Fruit fly (Drosophila melanogaster): ENCODE measurements around the gene CG5681.

The CG5681 gene

DNA sequence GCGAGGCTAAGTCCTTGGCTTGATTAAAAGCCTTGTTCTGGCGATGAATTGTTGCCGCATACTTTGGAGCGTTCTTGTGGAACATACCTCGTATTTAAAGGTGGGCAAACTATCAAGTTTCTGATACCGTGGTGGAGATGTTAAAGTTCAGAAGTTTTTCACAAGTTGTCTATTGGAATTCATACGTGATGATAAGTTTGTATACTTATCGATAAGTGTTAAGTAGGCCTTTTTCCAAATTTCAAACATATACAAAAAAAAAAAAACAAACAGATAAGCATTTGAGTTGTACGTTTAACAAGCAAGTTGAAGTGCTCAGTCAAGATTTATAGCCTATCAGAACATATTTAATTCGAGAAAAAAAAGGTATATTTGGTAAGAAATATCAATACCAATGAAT is at the start of gene CG5681:
CG5681 (plus strand) TSS at position 301 of the 400 bp plus-strand sequence.
- no peak for TF ChIP-seq CTCF (optimal IDR thresholded peaks at IDR 0.05)

dm6 chr2L:17953281-17953680 is 32.9 kb upstream of the CG5681 start:
- peak; percentile 67 to 74 for TF ChIP-seq CTCF (optimal IDR thresholded peaks at IDR 0.05)

DNA sequence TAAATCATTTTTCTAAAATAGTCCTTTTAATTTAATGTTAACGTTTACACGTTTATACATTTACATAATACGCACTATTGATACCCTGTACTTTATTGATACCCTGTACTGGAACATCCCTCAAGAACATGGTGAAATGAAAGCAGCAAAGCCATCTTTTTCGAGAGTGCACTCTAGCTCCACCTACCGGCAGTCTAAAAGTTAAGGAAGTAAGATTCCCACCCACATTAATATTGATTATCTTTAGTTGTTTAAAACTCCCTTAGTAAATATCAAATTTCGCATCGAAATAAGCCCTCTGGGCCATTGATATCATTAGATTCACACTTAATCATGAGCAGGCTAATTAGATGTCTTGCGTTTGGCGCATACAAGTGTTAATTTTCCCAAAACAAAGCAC is 27.9 kb upstream of the CG5681 start:
- TF ChIP-seq CG8478 (optimal IDR thresholded peaks at IDR 0.05) (no peak), CTCF (optimal IDR thresholded peaks at IDR 0.05) (peak; percentile 54 to 75)

dm6 chr2L:17960214-17960613 is 26.0 kb upstream of the CG5681 start:
- TF ChIP-seq CTCF (optimal IDR thresholded peaks at IDR 0.05) = peak; percentile 85 to 88
- TF ChIP-seq CG8478 (optimal IDR thresholded peaks at IDR 0.05) = no peak

- TF ChIP-seq CG8478 (optimal IDR thresholded peaks at IDR 0.05) (no peak), CTCF (optimal IDR thresholded peaks at IDR 0.05) (peak; percentile 72 to 81)
Observed at dm6 chr2L:17963071-17963567, 23.1 kb upstream of the CG5681 start, which contains the start of gene CG5674. TSS of gene CG5674 (plus strand) at chr2L:17963379.

dm6 chr2L:17963710-17964109 is 22.5 kb upstream of the CG5681 start:
- TF ChIP-seq CG8478 (optimal IDR thresholded peaks at IDR 0.05) = no peak
- peak; percentile 34 to 51 for TF ChIP-seq CTCF (optimal IDR thresholded peaks at IDR 0.05)

- TF ChIP-seq CG8478 (optimal IDR thresholded peaks at IDR 0.05) (no peak), CTCF (optimal IDR thresholded peaks at IDR 0.05) (no peak)
Observed at dm6 chr2L:17972999-17973398, 13.2 kb upstream of the CG5681 start.

DNA sequence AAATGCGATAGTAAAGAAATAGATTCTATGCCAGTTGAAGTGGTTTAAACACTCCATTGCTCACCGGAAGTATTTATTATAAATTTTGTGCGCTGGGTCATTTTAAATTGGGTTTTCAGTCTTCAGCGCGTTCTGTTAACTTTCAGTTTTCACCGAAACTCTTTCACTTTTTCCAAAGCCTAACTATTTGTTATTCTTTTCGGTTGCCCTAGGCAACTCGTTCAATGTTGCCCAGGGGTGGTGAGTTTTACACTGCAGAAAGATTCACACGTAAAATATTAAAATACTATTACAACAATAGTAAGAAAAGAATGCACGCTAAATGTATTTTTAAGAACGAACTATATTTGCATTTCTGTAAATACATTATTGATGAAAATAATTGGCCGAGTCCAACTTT is 3.8 kb upstream of the CG5681 start, which contains the start of gene btv:
btv (minus strand) TSS at position 101 of the 400 bp plus-strand sequence.
- TF ChIP-seq CTCF (optimal IDR thresholded peaks at IDR 0.05) = no peak
- no peak for TF ChIP-seq CG8478 (optimal IDR thresholded peaks at IDR 0.05)

dm6 chr2L:17988955-17989354 is 2.8 kb downstream of the CG5681 start:
- TF ChIP-seq CG8478 (optimal IDR thresholded peaks at IDR 0.05) (no peak), CTCF (optimal IDR thresholded peaks at IDR 0.05) (no peak)

dm6 chr2L:17990118-17990517 is 3.9 kb downstream of the CG5681 start, which contains the start of gene Prosbeta5R2:
TSS of gene Prosbeta5R2 (plus strand) at chr2L:17990418.
- TF ChIP-seq CTCF (optimal IDR thresholded peaks at IDR 0.05) (no peak), CG8478 (optimal IDR thresholded peaks at IDR 0.05) (no peak)

DNA sequence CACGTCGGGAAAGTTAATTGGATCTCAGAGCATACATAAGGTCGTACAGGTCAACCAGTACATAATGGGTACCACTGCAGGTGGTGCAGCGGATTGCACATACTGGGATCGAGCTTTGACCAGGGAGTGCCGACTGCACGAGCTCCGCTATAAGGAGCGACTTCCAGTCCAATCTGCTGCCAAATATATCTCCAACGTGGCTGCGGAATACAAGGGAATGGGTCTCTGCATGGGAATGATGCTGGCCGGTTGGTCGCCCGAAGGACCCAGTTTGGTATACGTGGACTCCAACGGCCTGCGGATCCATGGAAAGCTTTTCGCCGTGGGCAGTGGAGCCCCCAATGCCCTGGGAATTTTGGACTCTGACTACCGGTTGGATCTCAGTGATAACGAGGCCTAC is 4.6 kb downstream of the CG5681 start:
- TF ChIP-seq CG8478 (optimal IDR thresholded peaks at IDR 0.05) = no peak
- TF ChIP-seq CTCF (optimal IDR thresholded peaks at IDR 0.05) = no peak

- TF ChIP-seq CG8478 (optimal IDR thresholded peaks at IDR 0.05) (no peak), CTCF (optimal IDR thresholded peaks at IDR 0.05) (no peak)
Observed at dm6 chr2L:18002149-18002548, 15.9 kb downstream of the CG5681 start.

DNA sequence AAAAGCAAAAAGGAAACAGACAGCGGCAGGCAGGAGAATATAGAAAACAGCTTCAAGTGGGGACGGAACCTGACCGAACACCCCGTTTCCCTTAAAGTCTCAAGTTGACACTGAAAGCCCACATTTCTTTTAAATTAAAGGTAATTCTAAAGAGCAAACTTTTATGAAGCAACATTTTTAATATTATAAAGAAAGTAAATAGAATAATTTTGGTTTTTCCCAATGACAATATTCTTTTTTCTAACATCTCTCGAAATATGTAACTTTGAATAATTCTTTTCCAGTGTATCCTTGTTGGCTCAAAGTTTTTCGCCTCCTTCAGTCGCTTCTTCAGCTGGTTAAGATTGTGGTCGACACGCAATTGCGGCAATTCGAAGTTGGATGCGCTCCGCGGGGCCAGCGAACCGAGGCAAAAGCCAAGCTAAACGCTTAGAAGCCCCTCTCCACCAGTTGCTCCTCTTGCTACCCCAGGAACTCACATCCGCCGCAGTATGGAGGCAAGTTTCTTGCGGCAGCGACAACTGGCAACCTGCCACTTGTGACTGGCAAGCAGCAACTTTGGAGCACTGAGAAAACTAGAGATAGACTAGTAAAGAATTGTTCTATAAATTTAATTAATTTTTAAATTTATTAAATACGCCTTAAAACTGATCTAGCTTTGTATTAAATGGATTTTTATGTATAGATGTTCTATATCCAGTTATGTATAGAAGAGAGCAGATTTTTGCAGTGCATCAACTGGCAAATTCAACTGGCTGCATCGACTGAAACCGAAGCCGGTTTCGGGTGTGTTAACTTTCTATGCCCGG is 17.0 kb downstream of the CG5681 start:
- TF ChIP-seq CG8478 (optimal IDR thresholded peaks at IDR 0.05) (no peak), CTCF (optimal IDR thresholded peaks at IDR 0.05) (no peak)

DNA sequence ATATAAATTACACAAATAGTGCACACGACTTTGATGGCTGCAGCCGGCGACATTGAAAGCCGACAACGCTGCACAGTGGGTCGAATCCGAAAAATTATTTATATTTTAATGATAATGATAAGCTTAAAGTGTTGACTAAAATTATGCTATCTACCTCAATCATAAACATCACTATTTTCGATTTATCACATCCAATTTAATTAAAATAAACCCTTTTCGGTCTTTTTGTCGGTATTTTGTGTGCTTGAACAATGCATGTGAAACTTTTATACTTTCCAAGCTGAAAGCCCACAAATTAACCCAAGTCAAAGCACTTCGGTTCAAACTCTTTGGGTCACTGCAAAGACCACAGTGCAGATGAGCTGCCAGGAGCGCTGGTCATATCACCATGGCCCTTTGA is 19.3 kb downstream of the CG5681 start:
- TF ChIP-seq CG8478 (optimal IDR thresholded peaks at IDR 0.05) (no peak), CTCF (optimal IDR thresholded peaks at IDR 0.05) (no peak)

- no peak for TF ChIP-seq CTCF (optimal IDR thresholded peaks at IDR 0.05)
- TF ChIP-seq CG8478 (optimal IDR thresholded peaks at IDR 0.05) = no peak
Observed at dm6 chr2L:18006327-18006726, 20.1 kb downstream of the CG5681 start, which contains the start of gene CG5693. TSS of gene CG5693 (plus strand) at chr2L:18006627.

DNA sequence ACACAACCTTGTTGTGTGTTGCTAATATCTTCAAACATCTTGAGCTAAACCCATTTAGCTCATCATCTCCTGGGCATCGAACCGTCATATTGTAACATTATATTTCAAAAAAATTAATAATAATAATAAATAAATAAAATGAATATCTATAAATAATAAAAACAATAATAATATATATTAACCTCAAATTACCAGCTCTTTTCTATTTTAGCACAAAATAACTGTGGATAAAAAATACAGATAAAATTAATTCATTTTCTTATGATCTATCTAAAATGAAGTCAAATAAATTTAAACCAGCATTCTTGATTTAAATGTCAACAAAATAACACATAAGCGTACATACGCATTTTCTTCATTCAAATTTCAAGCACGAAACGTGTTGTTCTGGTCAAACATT is 20.9 kb downstream of the CG5681 start, which contains the start of gene CG42659:
CG42659 (plus strand) TSS at position 301 of the 400 bp plus-strand sequence.
- no peak for TF ChIP-seq CG8478 (optimal IDR thresholded peaks at IDR 0.05)
